Fruit fly (Drosophila melanogaster) whole organism, embryonic: ENCODE results near the gene CG17068.

Source experiments
- Atf-2 ChIP-seq: fragments of 200-800 bp; sonication (Bioruptor generic); optimal IDR thresholded peaks from 2 replicates; lab custom pipeline; 2016; ENCODE audit warnings: missing biosample characterization, missing genetic modification characterization
- Awh ChIP-seq: fragments of 200-800 bp; sonication (Bioruptor generic); IDR thresholded peaks from 2 replicates; pipeline ENCODE4, ENCODE4 v1.3.6; 2022; ENCODE audit warnings: missing biosample characterization, missing genetic modification characterization
- B-H1 ChIP-seq: fragments of 200-800 bp; sonication (Bioruptor generic); IDR thresholded peaks from 3 replicates; pipeline ENCODE4 v1.3.6; 2022; ENCODE audit warnings: missing biosample characterization, missing genetic modification characterization
- CG1024 ChIP-seq: fragments of 200-800 bp; sonication (Bioruptor generic); IDR thresholded peaks from 2 replicates; pipeline ENCODE4 v1.3.6; 2022; ENCODE audit warnings: missing biosample characterization, missing genetic modification characterization
- CG11456 ChIP-seq: fragments of 200-800 bp; sonication (Bioruptor generic); IDR thresholded peaks from 3 replicates; pipeline ENCODE4 v1.3.6; 2022; ENCODE audit warnings: missing biosample characterization, missing genetic modification characterization
- CG12659 ChIP-seq: fragments of 200-800 bp; sonication (Bioruptor generic); optimal IDR thresholded peaks from 3 replicates; lab custom pipeline; 2017; ENCODE audit warnings: mild to moderate bottlenecking, missing biosample characterization, missing genetic modification reagents, missing genetic modification characterization
- CG12769 ChIP-seq: fragments of 200-800 bp; sonication (Bioruptor generic); optimal IDR thresholded peaks from 2 replicates; lab custom pipeline; 2019; ENCODE audit warnings: missing biosample characterization, mild to moderate bottlenecking, missing genetic modification characterization, moderate library complexity
- CG13123 ChIP-seq: fragments of 200-800 bp; sonication (Bioruptor generic); optimal IDR thresholded peaks from 2 replicates; lab custom pipeline; 2016; ENCODE audit warnings: missing biosample characterization, missing genetic modification characterization
- CG15011 ChIP-seq: fragments of 200-800 bp; sonication (Bioruptor generic); optimal IDR thresholded peaks from 3 replicates; lab custom pipeline; 2018; ENCODE audit warnings: missing biosample characterization, mild to moderate bottlenecking, missing genetic modification characterization
- CG2199 ChIP-seq: fragments of 200-800 bp; sonication (Bioruptor generic); IDR thresholded peaks from 3 replicates; pipeline ENCODE4 v1.3.6; 2022; ENCODE audit warnings: missing biosample characterization, missing genetic modification characterization
- CG2712 ChIP-seq: fragments of 200-800 bp; optimal IDR thresholded peaks from 3 replicates; lab custom pipeline; 2019; ENCODE audit warnings: missing biosample characterization, mild to moderate bottlenecking, missing genetic modification characterization, moderate library complexity
- CG30020 ChIP-seq: fragments of 200-800 bp; optimal IDR thresholded peaks from 2 replicates; lab custom pipeline; 2019; ENCODE audit warnings: missing biosample characterization, mild to moderate bottlenecking, missing genetic modification characterization, moderate library complexity
- CG34376 ChIP-seq: fragments of 200-800 bp; sonication (Bioruptor generic); optimal IDR thresholded peaks from 2 replicates; lab custom pipeline; 2018; ENCODE audit warnings: missing biosample characterization, mild to moderate bottlenecking, missing genetic modification characterization
- CG3838 ChIP-seq: fragments of 200-800 bp; sonication (Bioruptor generic); optimal IDR thresholded peaks from 3 replicates; lab custom pipeline; 2016; ENCODE audit warnings: missing biosample characterization, missing genetic modification characterization
- CG6765 ChIP-seq: fragments of 200-800 bp; sonication (Bioruptor generic); optimal IDR thresholded peaks from 3 replicates; lab custom pipeline; 2017; ENCODE audit warnings: missing biosample characterization, mild to moderate bottlenecking, missing genetic modification characterization
- CG6813 ChIP-seq: fragments of 200-800 bp; sonication (Bioruptor generic); optimal IDR thresholded peaks from 2 replicates; lab custom pipeline; 2017; ENCODE audit warnings: missing biosample characterization, missing genetic modification characterization, mild to moderate bottlenecking, moderate library complexity, missing genetic modification reagents
- CoRest ChIP-seq: fragments of 200-800 bp; sonication (Bioruptor generic); optimal IDR thresholded peaks from 3 replicates; lab custom pipeline; 2018; ENCODE audit warnings: missing biosample characterization, mild to moderate bottlenecking, missing genetic modification characterization, moderate library complexity
- D19B ChIP-seq: fragments of 200-800 bp; sonication (Bioruptor generic); optimal IDR thresholded peaks from 2 replicates; lab custom pipeline; 2017; ENCODE audit warnings: missing biosample characterization, mild to moderate bottlenecking, missing genetic modification characterization
- Deaf1 ChIP-seq: fragments of 200-800 bp; optimal IDR thresholded peaks from 3 replicates; lab custom pipeline; 2019; ENCODE audit warnings: missing biosample characterization, mild to moderate bottlenecking, missing genetic modification characterization, moderate library complexity
- Dll ChIP-seq: fragments of 200-800 bp; sonication (Bioruptor generic); IDR thresholded peaks from 4 replicates; pipeline ENCODE4 v1.3.6; 2022; ENCODE audit warnings: missing biosample characterization, missing genetic modification characterization; ENCODE audit not compliant: partially characterized antibody
- Doc2 ChIP-seq: fragments of 200-800 bp; sonication (Bioruptor generic); IDR thresholded peaks from 2 replicates; pipeline ENCODE4 v1.3.6; 2022; ENCODE audit warnings: missing biosample characterization, missing genetic modification characterization
- E2f2 ChIP-seq: fragments of 200-800 bp; sonication (Bioruptor generic); IDR thresholded peaks from 2 replicates; pipeline ENCODE4 v1.3.6; 2022; ENCODE audit warnings: missing biosample characterization, missing genetic modification characterization
- Fer3 ChIP-seq: fragments of 200-800 bp; sonication (Bioruptor generic); optimal IDR thresholded peaks from 2 replicates; lab custom pipeline; 2018; ENCODE audit warnings: missing biosample characterization, mild to moderate bottlenecking, missing genetic modification characterization, moderate library complexity
- HHEX ChIP-seq: fragments of 200-800 bp; sonication (Bioruptor generic); optimal IDR thresholded peaks from 3 replicates; lab custom pipeline; 2017; ENCODE audit warnings: missing biosample characterization, mild to moderate bottlenecking, missing genetic modification characterization, missing genetic modification reagents
- HmgZ ChIP-seq: fragments of 200-800 bp; sonication (Bioruptor generic); optimal IDR thresholded peaks from 2 replicates; lab custom pipeline; 2018; ENCODE audit warnings: missing biosample characterization, mild to moderate bottlenecking, missing genetic modification characterization
- Hr78 ChIP-seq, 2 experiments: fragments of 200-800 bp in 1 of 2; fragments of >200 bp in 1 of 2; sonication (Bioruptor generic) in 1 of 2; optimal IDR thresholded peaks; 2 replicates each; lab custom pipeline; 2017 to 2019; ENCODE audit warnings: missing biosample characterization in 2 of 2, missing genetic modification characterization in 2 of 2, mild to moderate bottlenecking in 1 of 2, moderate library complexity in 1 of 2
- Neu2 ChIP-seq: fragments of 200-800 bp; sonication (Bioruptor generic); optimal IDR thresholded peaks from 3 replicates; lab custom pipeline; 2016; ENCODE audit warnings: missing biosample characterization, missing genetic modification characterization, borderline replicate concordance
- Oaz ChIP-seq: fragments of 200-800 bp; sonication (Bioruptor generic); IDR thresholded peaks from 2 replicates; pipeline ENCODE4 v1.3.6; 2022; ENCODE audit warnings: missing biosample characterization, missing genetic modification characterization
- Ravus ChIP-seq: fragments of 200-800 bp; sonication (Bioruptor generic); IDR thresholded peaks from 2 replicates; pipeline ENCODE4 v1.3.6; 2022; ENCODE audit warnings: missing biosample characterization, missing genetic modification characterization
- Scr ChIP-seq: fragments of 200-800 bp; sonication (Bioruptor generic); IDR thresholded peaks from 2 replicates; pipeline ENCODE4 v1.3.6; 2022; ENCODE audit warnings: missing biosample characterization, missing genetic modification characterization; ENCODE audit not compliant: partially characterized antibody
- Trl ChIP-seq, 3 experiments: fragments of >200 bp in 2 of 3; fragments of 200-800 bp in 1 of 3; sonication (Bioruptor generic) in 1 of 3; optimal IDR thresholded peaks; 2 replicates in 1 of 3; 3 replicates in 2 of 3; lab custom pipeline; 2016 to 2017; ENCODE audit warnings: missing biosample characterization in 1 of 3, missing genetic modification characterization in 1 of 3
- ash1 ChIP-seq: fragments of 200-800 bp; sonication (Bioruptor generic); optimal IDR thresholded peaks from 2 replicates; lab custom pipeline; 2018; ENCODE audit warnings: missing biosample characterization, mild to moderate bottlenecking, missing genetic modification characterization
- dm ChIP-seq: fragments of 200-800 bp; sonication (Bioruptor generic); optimal IDR thresholded peaks from 3 replicates; lab custom pipeline; 2016; ENCODE audit warnings: missing biosample characterization, missing genetic modification characterization
- dmrt99B ChIP-seq: fragments of 200-800 bp; sonication (Bioruptor generic); optimal IDR thresholded peaks from 2 replicates; lab custom pipeline; 2018; ENCODE audit warnings: missing biosample characterization, mild to moderate bottlenecking, missing genetic modification characterization, moderate library complexity
- fru ChIP-seq: fragments of >200 bp; optimal IDR thresholded peaks from 2 replicates; lab custom pipeline; 2017
- ftz-f1 ChIP-seq: fragments of 200-800 bp; sonication (Bioruptor generic); optimal IDR thresholded peaks from 2 replicates; lab custom pipeline; 2016; ENCODE audit warnings: missing biosample characterization, missing genetic modification characterization
- gfzf ChIP-seq: fragments of 200-800 bp; sonication (Bioruptor generic); optimal IDR thresholded peaks from 2 replicates; lab custom pipeline; 2016; ENCODE audit warnings: missing biosample characterization, mild to moderate bottlenecking, missing genetic modification characterization, moderate library complexity
- gt ChIP-seq: fragments of 200-800 bp; sonication (Bioruptor generic); IDR thresholded peaks from 2 replicates; pipeline ENCODE4 v1.3.6; 2022; ENCODE audit warnings: missing biosample characterization, missing genetic modification characterization
- ken ChIP-seq: fragments of 200-800 bp; sonication (Bioruptor generic); IDR thresholded peaks from 3 replicates; pipeline ENCODE4 v1.3.6; 2022; ENCODE audit warnings: missing biosample characterization, missing genetic modification characterization
- klu ChIP-seq: fragments of 200-800 bp; sonication (Bioruptor generic); IDR thresholded peaks from 2 replicates; pipeline ENCODE4 v1.3.6; 2022; ENCODE audit warnings: missing biosample characterization, missing genetic modification characterization
- kni ChIP-seq: fragments of 200-800 bp; sonication (Bioruptor generic); optimal IDR thresholded peaks from 3 replicates; lab custom pipeline; 2017; ENCODE audit warnings: mild to moderate bottlenecking, missing biosample characterization, missing genetic modification reagents, missing genetic modification characterization
- lilli ChIP-seq: fragments of 200-800 bp; sonication (Bioruptor generic); optimal IDR thresholded peaks from 3 replicates; lab custom pipeline; 2016; ENCODE audit warnings: missing biosample characterization, missing genetic modification characterization
- maf-S ChIP-seq: fragments of 200-800 bp; sonication (Bioruptor generic); optimal IDR thresholded peaks from 2 replicates; lab custom pipeline; 2016; ENCODE audit warnings: missing biosample characterization, missing genetic modification characterization
- nmo ChIP-seq: fragments of 200-800 bp; sonication (Bioruptor generic); optimal IDR thresholded peaks from 2 replicates; lab custom pipeline; 2018; ENCODE audit warnings: missing biosample characterization, mild to moderate bottlenecking, missing genetic modification characterization, moderate library complexity
- odd ChIP-seq: fragments of 200-800 bp; sonication (Bioruptor generic); optimal IDR thresholded peaks from 2 replicates; lab custom pipeline; 2017; ENCODE audit warnings: missing biosample characterization, mild to moderate bottlenecking, missing genetic modification characterization
- pb ChIP-seq: fragments of 200-800 bp; sonication (Bioruptor generic); optimal IDR thresholded peaks from 3 replicates; lab custom pipeline; 2016; ENCODE audit warnings: missing biosample characterization, missing genetic modification characterization
- seq ChIP-seq: fragments of 200-800 bp; sonication (Bioruptor generic); IDR thresholded peaks from 2 replicates; pipeline ENCODE4 v1.3.6; 2022; ENCODE audit warnings: missing biosample characterization, missing genetic modification characterization
- tap ChIP-seq: fragments of 200-800 bp; optimal IDR thresholded peaks from 3 replicates; lab custom pipeline; 2019; ENCODE audit warnings: missing biosample characterization, mild to moderate bottlenecking, missing genetic modification characterization, moderate library complexity
- tll ChIP-seq, 2 experiments: fragments of 200-800 bp in 1 of 2; fragments of >200 bp in 1 of 2; sonication (Bioruptor generic) in 1 of 2; optimal IDR thresholded peaks; 2 replicates each; lab custom pipeline; 2017 to 2019; ENCODE audit warnings: missing biosample characterization in 2 of 2, missing genetic modification characterization in 2 of 2, mild to moderate bottlenecking in 1 of 2, moderate library complexity in 1 of 2

CG17068 gene

dm6 chrX:20235794-20236513, 14.9 kb downstream of the CG17068 start, which contains the start of gene sw (continued):
- TF ChIP-seq CG11456 (GFP tag; lab: Robert Waterston, UW) (no peak; the same call in 2 of the 3 replicates), Hr78 (GFP tag; optimal IDR thresholded peaks at IDR 0.05; lab: Kevin White, UChicago) (no peak), CG34376 (GFP tag; lab: Kevin White, UChicago) (peak; percentile 21), maf-S (no peak), gt (GFP tag; lab: Robert Waterston, UW) (no peak), fru (lab: Kevin White, UChicago) (no peak), nmo (GFP tag; lab: Kevin White, UChicago) (peak; percentile 80), CG6813 (GFP tag; lab: Kevin White, UChicago) (no peak), D19B (GFP tag; lab: Kevin White, UChicago) (peak; percentile 5), HmgZ (tag; lab: Kevin White, UChicago) (peak; percentile 58), CG1024 (GFP tag; lab: Robert Waterston, UW) (no peak), CG6765 (no peak), CG2712 (tag; lab: Kevin White, UChicago) (peak; percentile 76), Awh (GFP tag; lab: Robert Waterston, UW) (0 out of 2 replicates have a peak, but pooled peaks have one; percentile 21), seq (GFP tag; lab: Robert Waterston, UW) (no peak), kni (GFP tag; lab: Kevin White, UChicago) (no peak), ftz-f1 (GFP tag; lab: Kevin White, UChicago) (no peak), Scr (GFP tag; lab: Robert Waterston, UW) (peak; percentile 95), Neu2 (peak; percentile 58), CG13123 (GFP tag; lab: Kevin White, UChicago) (no peak), lilli (GFP tag; lab: Kevin White, UChicago) (peak; percentile 63), CG12659 (GFP tag; lab: Kevin White, UChicago) (peak; percentile 69), Dll (peak; percentile 95), dmrt99B (tag; lab: Kevin White, UChicago) (peak; percentile 53), gfzf (GFP tag; lab: Kevin White, UChicago) (no peak), E2f2 (GFP tag; lab: Robert Waterston, UW) (peak; percentile 58), Atf-2 (GFP tag; lab: Kevin White, UChicago) (peak; percentile 11), CG3838 (GFP tag; lab: Kevin White, UChicago) (no peak), Ravus (GFP tag; lab: Robert Waterston, UW) (no peak; the same call in 1 of the 2 replicates), ash1 (GFP tag; lab: Kevin White, UChicago) (no peak), Oaz (GFP tag; lab: Robert Waterston, UW) (peak; percentile 35; the same call in 1 of the 2 replicates), B-H1 (GFP tag; lab: Robert Waterston, UW) (peak; percentile 19; the same call in 1 of the 3 replicates), Deaf1 (tag; lab: Kevin White, UChicago) (no peak), ken (GFP tag; lab: Robert Waterston, UW) (0 out of 3 replicates have a peak, but pooled peaks have one; percentile 49), CG30020 (tag; lab: Kevin White, UChicago) (peak; percentile 72), CG12769 (peak; percentile 76), pb (GFP tag; lab: Kevin White, UChicago) (peak; percentile 46), CG2199 (GFP tag; lab: Robert Waterston, UW) (no peak), Doc2 (no peak), tap (no peak), Fer3 (tag; lab: Kevin White, UChicago) (peak; percentile 56), CG15011 (GFP tag; lab: Kevin White, UChicago) (no peak), tll (GFP tag; optimal IDR thresholded peaks at IDR 0.05; lab: Kevin White, UChicago) (peak; percentile 49 to 71), klu (GFP tag; lab: Robert Waterston, UW) (peak; percentile 71), Trl (optimal IDR thresholded peaks at IDR 0.05; lab: Kevin White, UChicago) (no peak), Trl (GFP tag; optimal IDR thresholded peaks at IDR 0.05; lab: Kevin White, UChicago) (peak; percentile 26), CoRest (tag; lab: Kevin White, UChicago) (peak; percentile 78), dm (peak; percentile 36), odd (GFP tag; lab: Kevin White, UChicago) (peak; percentile 6), HHEX (GFP tag; lab: Kevin White, UChicago) (peak; percentile 52)
